Fruit fly (Drosophila melanogaster) Kc167 (cell line): ENCODE measurements around the gene pasi2.

Experiments
- Myc ChIP-seq: fragments of >200 bp; optimal IDR thresholded peaks from 2 replicates; lab custom pipeline; 2017; ENCODE audit warnings: missing external identifiers
- Sin3A ChIP-seq: fragments of >200 bp; optimal IDR thresholded peaks from 2 replicates; lab custom pipeline; 2018; ENCODE audit warnings: missing external identifiers
- h ChIP-seq: fragments of >200 bp; optimal IDR thresholded peaks from 3 replicates; lab custom pipeline; 2018; ENCODE audit warnings: missing external identifiers
- insv ChIP-seq: fragments of >200 bp; optimal IDR thresholded peaks from 3 replicates; lab custom pipeline; 2018; ENCODE audit warnings: missing external identifiers
- psq ChIP-seq: fragments of >200 bp; optimal IDR thresholded peaks from 2 replicates; lab custom pipeline; 2017; ENCODE audit warnings: missing external identifiers
- ttk ChIP-seq: sonication (Bioruptor generic); optimal IDR thresholded peaks from 2 replicates; lab custom pipeline; 2017; ENCODE audit warnings: missing external identifiers

The pasi2 gene

DNA sequence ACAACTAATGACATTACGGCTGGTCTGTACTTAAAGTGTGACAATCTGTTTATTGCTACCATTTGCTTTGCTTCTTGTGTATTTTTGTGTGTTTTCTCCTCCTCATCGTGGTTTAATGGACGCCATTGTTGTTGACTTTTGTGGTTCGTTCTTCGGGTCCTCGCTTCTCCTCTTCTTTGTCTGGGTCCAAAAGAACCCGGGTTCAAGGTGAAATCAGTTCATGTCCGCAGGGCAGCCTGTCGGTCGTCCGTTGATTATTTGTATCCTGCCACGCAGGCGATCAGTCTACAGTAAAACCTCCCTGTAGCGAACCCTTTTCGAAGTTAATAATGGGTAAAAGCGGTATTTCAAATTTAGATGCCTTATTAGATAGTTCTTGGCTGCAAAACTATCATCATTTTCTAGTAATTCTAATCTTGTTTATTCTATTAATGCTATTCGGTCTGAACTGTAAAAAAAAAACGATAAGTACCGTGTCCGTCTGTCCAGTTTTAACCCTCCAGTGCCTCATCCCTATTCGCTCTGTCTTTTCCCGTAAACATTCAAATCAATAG, 14.4 kb downstream of the pasi2 start:
- no peak for TF ChIP-seq Myc (lab: Kevin White, UChicago)
- no peak for TF ChIP-seq Sin3A (lab: Kevin White, UChicago)
- TF ChIP-seq psq (lab: Kevin White, UChicago) = no peak
- TF ChIP-seq insv (lab: Kevin White, UChicago) = no peak
- TF ChIP-seq h = no peak
- no peak for TF ChIP-seq ttk (lab: Kevin White, UChicago)

DNA sequence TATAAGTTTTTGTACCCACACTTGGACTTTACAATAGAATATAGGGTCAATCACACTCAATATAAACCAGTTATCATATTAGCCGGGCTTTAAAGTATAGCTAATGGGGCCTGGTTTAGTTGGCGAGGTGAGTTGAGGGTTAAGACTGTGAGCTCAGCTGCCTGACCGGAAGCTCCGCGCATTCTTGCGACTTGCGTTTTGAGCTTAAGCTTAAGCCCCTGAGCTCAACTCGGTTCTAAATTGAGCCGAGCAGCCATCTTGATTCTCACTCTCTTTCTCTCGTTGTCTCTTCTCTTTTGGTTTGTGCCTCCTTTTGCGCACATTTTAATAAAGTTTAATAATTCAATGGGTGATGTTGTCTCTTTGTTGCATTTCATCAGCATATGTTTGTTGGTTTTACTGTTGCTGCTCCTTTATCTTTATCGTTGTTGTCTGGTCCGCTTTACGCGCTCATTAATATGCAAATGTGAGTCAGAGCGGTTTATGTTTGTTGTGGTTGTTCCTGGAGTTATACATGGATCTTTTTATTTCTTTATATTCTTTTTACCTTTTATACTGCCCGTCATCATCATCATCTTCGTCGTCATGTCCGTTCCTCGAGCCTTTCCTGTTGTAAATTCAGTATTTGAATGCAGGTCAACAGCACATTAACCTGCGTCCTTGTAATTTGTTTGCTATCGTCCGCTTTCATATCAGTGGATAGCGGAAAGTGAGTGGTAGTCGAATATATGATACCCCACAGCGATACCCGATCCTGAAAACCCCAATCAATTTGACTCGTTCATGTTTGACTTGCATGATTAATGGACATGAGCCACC, 15.8 kb downstream of the pasi2 start:
- no peak for TF ChIP-seq Sin3A (lab: Kevin White, UChicago)
- TF ChIP-seq psq (lab: Kevin White, UChicago) = no peak
- no peak for TF ChIP-seq ttk (lab: Kevin White, UChicago)
- TF ChIP-seq insv (lab: Kevin White, UChicago) = no peak
- no peak for TF ChIP-seq Myc (lab: Kevin White, UChicago)
- no peak for TF ChIP-seq h

DNA sequence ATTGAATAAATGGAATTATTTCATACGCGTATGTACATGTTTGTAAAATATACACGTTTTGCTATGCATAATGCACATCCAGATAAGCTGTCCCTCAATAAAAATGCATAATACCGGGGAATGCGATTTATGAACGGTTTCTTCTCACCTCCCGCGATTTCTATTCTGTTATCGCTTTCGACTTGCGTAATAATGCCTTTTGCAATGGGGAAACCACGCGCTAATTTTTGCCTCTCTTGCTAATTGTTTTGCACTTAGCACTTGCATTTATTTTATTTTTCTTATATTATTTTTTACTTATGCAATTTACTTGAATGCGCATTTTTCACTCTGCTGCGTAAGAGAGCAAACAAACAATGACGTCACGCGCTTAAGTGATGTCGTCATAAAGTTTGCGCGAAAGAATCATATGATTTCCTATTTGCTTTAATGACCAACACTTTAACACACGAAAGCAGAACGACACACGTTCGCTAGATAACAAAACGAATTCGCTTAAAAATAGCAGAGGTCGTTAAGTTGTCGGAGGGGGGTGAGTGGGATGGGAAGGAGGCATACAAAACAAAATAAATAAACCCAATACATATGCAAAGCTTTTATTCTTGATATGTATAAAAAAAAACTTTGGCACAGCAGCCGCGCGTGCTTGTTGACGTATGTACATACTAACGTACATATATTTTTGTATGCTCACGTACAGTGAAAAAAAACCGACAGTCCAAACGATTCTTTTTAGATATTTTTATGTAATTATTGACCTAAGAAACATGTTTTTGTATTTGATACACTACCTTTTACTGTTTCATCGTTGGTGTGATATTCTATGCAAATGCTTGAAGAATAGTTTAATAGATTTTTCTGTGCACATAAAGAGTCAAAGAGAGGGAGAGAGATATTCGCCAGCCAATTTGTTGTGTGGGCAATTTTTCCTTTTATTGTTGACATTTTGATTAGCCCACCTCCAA, 16.7 kb downstream of the pasi2 start:
- TF ChIP-seq h (no peak), ttk (lab: Kevin White, UChicago) (no peak), Myc (lab: Kevin White, UChicago) (no peak), psq (lab: Kevin White, UChicago) (no peak), Sin3A (lab: Kevin White, UChicago) (no peak), insv (lab: Kevin White, UChicago) (no peak)

DNA sequence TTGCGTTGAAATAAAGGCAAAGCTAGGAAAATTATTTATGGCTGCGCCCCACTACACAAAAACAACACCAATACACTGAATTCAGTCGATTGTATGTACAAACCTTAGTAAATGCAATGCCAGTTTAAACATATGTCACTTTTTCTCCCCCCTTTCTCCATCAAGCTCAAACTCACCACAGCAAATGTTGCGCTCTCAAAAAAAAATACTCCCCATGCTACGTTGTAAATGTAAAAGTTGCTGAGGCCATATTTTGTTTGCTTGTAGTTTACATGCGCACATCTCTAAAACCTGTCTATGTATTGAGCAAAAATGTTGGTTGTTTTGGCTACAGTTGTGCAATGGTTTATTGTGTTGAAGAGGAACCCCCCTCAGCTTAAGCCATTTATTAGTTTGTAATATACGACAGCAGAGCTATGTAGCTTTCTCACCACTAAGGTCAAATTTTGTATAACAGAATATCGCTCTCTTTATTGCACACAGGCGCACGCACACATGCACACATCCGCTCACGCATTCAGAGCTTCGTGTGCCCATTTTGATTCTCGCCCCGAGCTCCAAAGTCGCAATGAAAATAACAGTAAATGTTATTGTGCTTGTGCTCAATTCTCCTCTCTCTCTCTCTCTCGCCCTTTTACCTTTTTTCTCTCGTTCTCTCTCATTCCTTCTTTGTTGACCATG, 17.8 kb downstream of the pasi2 start:
- TF ChIP-seq psq (lab: Kevin White, UChicago) = no peak
- TF ChIP-seq insv (lab: Kevin White, UChicago) = no peak
- no peak for TF ChIP-seq Sin3A (lab: Kevin White, UChicago)
- TF ChIP-seq h = no peak
- TF ChIP-seq Myc (lab: Kevin White, UChicago) = no peak
- no peak for TF ChIP-seq ttk (lab: Kevin White, UChicago)

DNA sequence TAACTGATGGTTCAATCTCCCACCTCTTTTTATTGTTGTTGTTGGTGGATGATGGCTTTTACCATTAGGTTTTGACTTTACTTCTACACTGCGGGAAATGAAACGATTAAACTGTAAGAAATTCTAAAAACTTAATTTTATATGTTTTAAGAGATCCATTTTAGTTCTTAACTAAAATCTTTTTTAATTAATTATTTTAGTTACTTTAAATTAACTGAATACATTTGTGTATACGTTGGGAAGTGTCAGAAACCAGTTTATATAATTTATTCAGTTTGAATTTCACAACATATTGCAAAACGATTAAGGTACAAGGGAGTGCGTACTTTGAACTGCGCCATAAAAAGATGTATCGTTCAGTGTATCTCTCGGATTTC, 18.3 kb downstream of the pasi2 start:
- TF ChIP-seq h (no peak), Sin3A (lab: Kevin White, UChicago) (no peak), Myc (lab: Kevin White, UChicago) (no peak), ttk (lab: Kevin White, UChicago) (no peak), psq (lab: Kevin White, UChicago) (no peak), insv (lab: Kevin White, UChicago) (no peak)

DNA sequence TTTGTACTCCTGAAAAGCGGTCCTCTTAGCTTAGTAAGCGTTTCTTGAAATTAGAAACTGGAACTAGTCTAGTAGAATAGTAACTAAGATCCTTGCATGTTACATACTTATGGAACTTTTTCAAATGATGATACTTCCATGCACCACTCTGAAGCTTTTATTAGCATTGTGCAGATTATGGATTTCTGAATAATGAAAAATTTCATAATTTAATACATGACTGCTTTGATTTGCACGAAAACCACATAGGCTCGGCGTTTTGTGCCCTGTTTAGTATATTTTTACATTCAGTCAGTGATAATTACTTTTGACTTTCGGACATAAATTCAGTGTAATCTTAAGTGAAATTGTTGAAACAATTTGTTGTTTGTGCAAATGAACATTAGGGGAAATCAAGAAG, 20.2 kb downstream of the pasi2 start, which contains the start of gene CG43675:
CG43675 (plus strand) TSS at position 301 of the 400 bp plus-strand sequence.
- TF ChIP-seq Myc (lab: Kevin White, UChicago) (no peak), ttk (lab: Kevin White, UChicago) (no peak), psq (lab: Kevin White, UChicago) (no peak), Sin3A (lab: Kevin White, UChicago) (no peak), h (no peak), insv (lab: Kevin White, UChicago) (no peak)

DNA sequence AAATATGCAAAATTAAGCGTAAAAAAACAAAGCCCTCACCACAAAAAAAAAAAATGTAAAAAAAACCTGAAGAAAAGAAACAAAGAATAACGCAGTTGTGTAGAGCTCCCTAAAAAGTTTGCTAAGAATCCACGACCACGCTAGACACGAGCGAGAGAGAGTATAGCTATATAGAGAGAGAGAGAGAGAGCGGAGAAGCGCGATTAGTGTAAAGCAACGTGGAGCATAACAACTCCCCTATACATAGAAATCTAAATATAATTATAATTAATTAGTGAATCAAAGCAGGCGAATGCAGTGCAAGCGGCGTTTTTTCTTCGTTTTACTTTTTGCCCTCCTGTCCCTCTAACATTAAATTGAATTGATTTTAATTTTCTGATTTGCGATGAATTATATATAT, 24.4 kb downstream of the pasi2 start:
- TF ChIP-seq Myc (lab: Kevin White, UChicago) = no peak
- TF ChIP-seq insv (lab: Kevin White, UChicago) = no peak
- TF ChIP-seq psq (lab: Kevin White, UChicago) = no peak
- TF ChIP-seq Sin3A (lab: Kevin White, UChicago) = no peak
- no peak for TF ChIP-seq h

DNA sequence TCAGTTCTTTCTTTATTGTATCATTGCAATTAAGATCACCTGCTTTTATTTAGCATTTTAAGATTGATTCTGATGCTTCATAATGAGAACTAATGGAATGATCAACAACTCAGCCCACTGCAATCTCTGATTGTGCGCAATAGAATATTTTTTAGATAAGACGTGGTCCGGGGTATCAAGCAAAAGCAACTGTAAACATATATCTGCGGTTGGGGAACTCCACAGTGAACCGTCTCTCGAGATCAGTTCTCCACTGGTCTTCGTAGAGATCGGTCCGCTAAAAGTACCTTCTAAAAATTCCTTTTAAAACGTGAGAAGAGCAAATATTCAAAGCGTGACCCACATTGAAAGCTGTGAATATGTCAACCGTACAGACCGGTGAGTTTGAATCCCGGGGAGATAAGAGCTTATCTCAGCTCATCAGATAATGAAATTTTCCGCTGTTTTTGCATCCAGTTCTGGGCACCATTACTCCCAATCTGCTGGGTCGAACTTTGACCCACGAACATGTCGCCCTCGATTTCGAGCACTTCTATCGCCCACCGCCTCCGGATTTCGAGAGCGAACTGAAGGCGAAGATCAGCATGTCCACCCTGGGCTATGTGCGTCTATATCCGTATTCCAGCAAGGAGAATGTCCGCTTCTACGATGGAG, 28.2 kb downstream of the pasi2 start, which contains the start of gene CG18473:
CG18473 (plus strand) TSS at position 240 of the 654 bp plus-strand sequence.
- TF ChIP-seq h (no peak), Sin3A (lab: Kevin White, UChicago) (no peak), psq (lab: Kevin White, UChicago) (no peak), insv (lab: Kevin White, UChicago) (no peak), Myc (lab: Kevin White, UChicago) (no peak), ttk (lab: Kevin White, UChicago) (no peak)

DNA sequence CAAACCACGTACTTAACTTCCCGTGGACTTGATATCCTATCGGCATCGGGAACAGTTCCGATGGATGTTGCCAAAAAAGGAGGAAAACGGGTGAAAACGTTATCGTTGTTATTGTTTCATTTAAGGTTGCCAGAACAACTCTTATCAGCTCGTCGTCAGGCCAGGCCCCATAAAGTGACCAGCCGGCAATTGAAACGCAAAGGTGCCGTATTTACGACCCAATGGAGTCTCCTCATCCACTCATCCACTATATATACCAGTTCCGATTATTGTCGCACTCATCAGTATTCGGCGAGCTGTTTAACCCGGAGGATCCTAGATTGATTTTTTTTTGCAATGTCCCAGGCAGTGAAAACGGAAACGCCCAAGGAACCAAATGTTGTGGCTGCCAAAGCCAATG, 30.2 kb downstream of the pasi2 start, which contains the start of gene Srr:
Srr (plus strand) TSS at position 278 of the 400 bp plus-strand sequence.
- TF ChIP-seq ttk (lab: Kevin White, UChicago) = no peak
- TF ChIP-seq h = no peak

DNA sequence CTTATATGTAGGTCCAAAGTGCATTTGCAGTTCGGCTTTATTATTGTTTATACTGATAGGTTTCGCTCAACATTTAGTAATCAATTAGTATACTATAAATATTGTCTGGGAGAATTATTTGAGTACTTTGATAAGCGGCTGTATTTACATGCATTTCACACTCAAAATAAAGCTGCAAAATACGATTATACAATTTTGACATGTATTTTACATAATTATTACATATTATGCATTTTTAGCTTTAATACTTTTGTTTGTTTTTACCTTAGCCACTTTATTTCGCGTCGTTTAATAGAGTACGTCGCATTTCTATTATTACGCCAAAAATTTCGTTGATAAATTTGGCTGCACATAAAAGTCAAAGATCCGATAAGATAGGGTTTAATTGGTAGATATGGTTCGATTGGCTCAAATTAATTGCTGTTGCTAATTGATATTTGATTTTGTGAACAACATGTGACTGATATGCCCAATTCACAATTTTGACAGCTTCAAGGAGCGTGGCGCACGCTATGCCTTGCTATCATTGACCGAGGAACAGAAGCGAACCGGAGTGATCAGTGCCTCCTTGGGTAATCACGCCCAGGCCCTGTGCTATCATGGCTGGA, 31.0 kb downstream of the pasi2 start:
- no peak for TF ChIP-seq psq (lab: Kevin White, UChicago)
- no peak for TF ChIP-seq ttk (lab: Kevin White, UChicago)
- TF ChIP-seq Sin3A (lab: Kevin White, UChicago) = no peak
- no peak for TF ChIP-seq insv (lab: Kevin White, UChicago)
- TF ChIP-seq h = no peak
- TF ChIP-seq Myc (lab: Kevin White, UChicago) = no peak
